Fruit fly (Drosophila melanogaster): Measurements from ENCODE around the gene Eig71Ef.

Gene Eig71Ef

DNA sequence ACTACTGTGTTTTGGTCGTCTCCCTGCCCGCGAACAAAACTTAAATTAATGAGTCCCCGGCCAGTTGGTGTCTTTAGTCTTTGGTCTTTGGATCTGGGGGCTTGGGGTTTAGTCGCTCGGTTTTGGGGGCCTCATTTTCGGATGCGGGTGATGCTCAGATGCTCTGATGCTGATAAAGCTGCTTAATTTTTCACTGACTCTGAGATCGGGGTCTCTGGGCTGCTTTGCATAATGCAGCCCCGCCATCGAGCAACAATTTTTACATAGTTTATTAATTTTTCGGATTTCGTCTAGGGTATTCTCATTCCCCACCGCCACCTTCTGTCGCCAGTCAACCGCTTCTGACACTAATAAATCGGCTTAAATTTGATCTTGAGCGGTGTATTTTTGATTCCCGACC is 45.0 kb upstream of the Eig71Ef start:
- TF ChIP-seq vvl (GFP tag; IDR thresholded peaks at IDR 0.05), result peak; percentile 66
- peak; percentile 86 for TF ChIP-seq CG7745 (tag; optimal IDR thresholded peaks at IDR 0.05)
- TF ChIP-seq chinmo (GFP tag; IDR thresholded peaks at IDR 0.05; ENCODE audit: partially characterized antibody), result 0 out of 4 replicates have a peak, but pooled peaks have one; percentile 51
- TF ChIP-seq crol (GFP tag; IDR thresholded peaks at IDR 0.05), result peak; percentile 28; the same call in 1 of the 2 replicates
- peak; percentile 19 for TF ChIP-seq abd-A (tag; optimal IDR thresholded peaks at IDR 0.05)
- TF ChIP-seq Awh (GFP tag; IDR thresholded peaks at IDR 0.05), result peak; percentile 60; the same call in 1 of the 2 replicates
- peak; percentile 18 for TF ChIP-seq kni (GFP tag; optimal IDR thresholded peaks at IDR 0.05)
- TF ChIP-seq CG9932 (GFP tag; IDR thresholded peaks at IDR 0.05), result no peak
- no peak for TF ChIP-seq Mes4 (GFP tag; optimal IDR thresholded peaks at IDR 0.05)
- TF ChIP-seq Vsx1 (GFP tag; optimal IDR thresholded peaks at IDR 0.05), result no peak
- peak; percentile 1 for TF ChIP-seq CG12769 (tag; optimal IDR thresholded peaks at IDR 0.05)
- TF ChIP-seq Lhr (GFP tag; optimal IDR thresholded peaks at IDR 0.05), result no peak
- TF ChIP-seq oc (tag; optimal IDR thresholded peaks at IDR 0.05), result peak; percentile 94

DNA sequence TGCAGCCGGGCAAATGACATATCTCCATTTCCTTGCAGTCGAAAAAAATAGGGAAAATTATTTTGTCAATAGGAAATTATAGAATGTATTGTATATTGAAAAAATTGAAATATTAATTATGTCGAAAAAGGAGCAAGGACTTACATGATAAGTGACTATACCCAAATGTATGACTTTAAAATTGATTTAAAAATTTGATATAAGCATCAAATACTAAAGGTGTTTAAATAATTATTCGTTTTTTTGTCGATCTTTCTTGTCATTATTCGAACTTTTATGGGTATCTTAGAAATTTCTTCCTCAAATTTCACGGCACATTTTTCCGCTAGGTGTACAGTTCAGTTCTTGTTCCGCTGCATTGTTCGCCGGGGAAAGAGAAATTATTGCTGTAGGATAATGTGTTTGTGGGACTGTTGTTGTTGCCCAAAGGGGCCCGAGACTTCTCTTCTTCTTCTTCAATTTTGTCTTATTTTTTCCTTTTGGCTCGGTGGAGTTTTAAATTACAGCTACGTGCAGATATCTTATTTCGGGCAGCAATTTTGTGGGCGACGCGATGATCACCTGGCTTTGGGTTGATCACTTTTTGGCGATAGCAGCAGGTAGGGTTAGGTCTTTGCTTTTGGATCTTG is 43.3 kb upstream of the Eig71Ef start:
- TF ChIP-seq Lim3 (GFP tag; IDR thresholded peaks at IDR 0.05), result no peak
- TF ChIP-seq CG4424 (GFP tag; optimal IDR thresholded peaks at IDR 0.05), result peak; percentile 49
- peak; percentile 42 for TF ChIP-seq Oli (tag; optimal IDR thresholded peaks at IDR 0.05)
- TF ChIP-seq CG17829 (tag; optimal IDR thresholded peaks at IDR 0.05), result peak; percentile 58
- peak; percentile 62 for TF ChIP-seq phol (tag; optimal IDR thresholded peaks at IDR 0.05)
- TF ChIP-seq usp (GFP tag; optimal IDR thresholded peaks at IDR 0.05), result no peak
- no peak for TF ChIP-seq CG17802 (tag; optimal IDR thresholded peaks at IDR 0.05)
- 0 out of 3 replicates have a peak, but pooled peaks have one; percentile 13 for TF ChIP-seq CG6791 (GFP tag; IDR thresholded peaks at IDR 0.05; ENCODE audit: partially characterized antibody)
- peak; percentile 60 for TF ChIP-seq CG10267 (tag; optimal IDR thresholded peaks at IDR 0.05)
- TF ChIP-seq gsb-n (tag; optimal IDR thresholded peaks at IDR 0.05), result peak; percentile 76
- peak; percentile 60 for TF ChIP-seq CoRest (tag; optimal IDR thresholded peaks at IDR 0.05)
- peak; percentile 86 for TF ChIP-seq Elba2 (GFP tag; optimal IDR thresholded peaks at IDR 0.05)
- no peak for TF ChIP-seq CG9932 (GFP tag; IDR thresholded peaks at IDR 0.05)
- peak; percentile 80 for TF ChIP-seq ac (GFP tag; optimal IDR thresholded peaks at IDR 0.05)
- no peak for TF ChIP-seq Blimp-1 (GFP tag; optimal IDR thresholded peaks at IDR 0.05)
- peak; percentile 63 for TF ChIP-seq Chrac-16 (GFP tag; optimal IDR thresholded peaks at IDR 0.05)
- TF ChIP-seq mld (GFP tag; IDR thresholded peaks at IDR 0.05; ENCODE audit: partially characterized antibody), result no peak
- peak; percentile 72 for TF ChIP-seq CG7556 (GFP tag; optimal IDR thresholded peaks at IDR 0.05)
- TF ChIP-seq Spps (tag; optimal IDR thresholded peaks at IDR 0.05), result peak; percentile 34
- no peak for TF ChIP-seq fd64A (GFP tag; optimal IDR thresholded peaks at IDR 0.05)
- TF ChIP-seq CG3407 (GFP tag; optimal IDR thresholded peaks at IDR 0.05), result peak; percentile 25
- no peak for TF ChIP-seq CG13894 (tag; optimal IDR thresholded peaks at IDR 0.05)
- no peak for TF ChIP-seq Nf-YA (GFP tag; IDR thresholded peaks at IDR 0.05)
- no peak for TF ChIP-seq pho (GFP tag; optimal IDR thresholded peaks at IDR 0.05)
- TF ChIP-seq chif (GFP tag; optimal IDR thresholded peaks at IDR 0.05), result peak in 1 of 2 experiments; percentile 58
- TF ChIP-seq CG2875 (GFP tag; optimal IDR thresholded peaks at IDR 0.05), result peak; percentile 38
- TF ChIP-seq CG17385 (GFP tag; optimal IDR thresholded peaks at IDR 0.05), result peak; percentile 70
- TF ChIP-seq CG31441 (GFP tag; IDR thresholded peaks at IDR 0.05), result peak; percentile 49; the same call in 1 of the 2 replicates
- TF ChIP-seq sens (GFP tag), result peak; percentile 89
- no peak for TF ChIP-seq CG32532 (GFP tag; IDR thresholded peaks at IDR 0.05)
- peak; percentile 20 for TF ChIP-seq sqz (GFP tag; optimal IDR thresholded peaks at IDR 0.05)
- peak; percentile 97 for TF ChIP-seq zf30C (GFP tag; optimal IDR thresholded peaks at IDR 0.05)
- peak; percentile 53 for TF ChIP-seq CG2202 (tag; optimal IDR thresholded peaks at IDR 0.05)
- TF ChIP-seq fd102C (GFP tag; optimal IDR thresholded peaks at IDR 0.05), result peak; percentile 77
- no peak for TF ChIP-seq danr (GFP tag; IDR thresholded peaks at IDR 0.05)
- TF ChIP-seq Camta (GFP tag; optimal IDR thresholded peaks at IDR 0.05), result no peak

Data from whole organism, embryonic.